Fruit fly (Drosophila melanogaster): Measurements from ENCODE around the gene Dref.

Gene Dref

DNA sequence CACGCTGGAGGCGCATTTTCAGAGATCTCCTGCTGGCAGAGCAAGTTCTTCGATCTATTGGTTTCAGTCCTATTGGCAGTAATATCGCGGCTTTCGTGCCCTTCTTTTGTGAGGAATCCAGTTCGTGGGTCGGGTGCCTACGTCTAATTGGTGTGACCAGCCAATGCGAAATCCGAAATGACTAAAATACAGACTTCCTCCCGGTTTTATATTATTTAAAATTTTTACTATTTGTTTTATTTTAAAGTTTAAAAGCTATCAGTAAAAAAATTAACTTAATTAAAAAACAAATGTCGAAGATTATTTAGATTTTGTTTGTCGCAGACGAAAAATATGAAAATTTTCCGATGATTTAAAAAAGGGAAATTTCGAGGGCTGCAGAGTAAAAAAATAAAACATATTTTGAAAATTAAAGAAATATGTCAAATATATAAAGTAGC lies 3.4 kb downstream of the Dref start, which contains the start of gene CG5850 (continued):
- no peak for TF ChIP-seq CG13123 (GFP tag; optimal IDR thresholded peaks at IDR 0.05)
- TF ChIP-seq cad (GFP tag; optimal IDR thresholded peaks at IDR 0.05), result no peak
- no peak for TF ChIP-seq CG3847 (GFP tag; IDR thresholded peaks at IDR 0.05)
- no peak for TF ChIP-seq bcd (GFP tag; optimal IDR thresholded peaks at IDR 0.05)
- no peak for TF ChIP-seq Opbp (GFP tag; IDR thresholded peaks at IDR 0.05; ENCODE audit: partially characterized antibody)
- TF ChIP-seq slou (GFP tag; optimal IDR thresholded peaks at IDR 0.05), result no peak
- TF ChIP-seq Nf-YA (GFP tag; IDR thresholded peaks at IDR 0.05), result no peak
- TF ChIP-seq Atf3 (GFP tag; optimal IDR thresholded peaks at IDR 0.05), result no peak
- TF ChIP-seq CG33213 (GFP tag; optimal IDR thresholded peaks at IDR 0.05), result no peak
- TF ChIP-seq run (tag; optimal IDR thresholded peaks at IDR 0.05), result no peak
- no peak for TF ChIP-seq CG14441 (GFP tag; IDR thresholded peaks at IDR 0.05)
- TF ChIP-seq repo (GFP tag; optimal IDR thresholded peaks at IDR 0.05), result no peak
- no peak for TF ChIP-seq slp2 (GFP tag; optimal IDR thresholded peaks at IDR 0.05)
- no peak for TF ChIP-seq CG8765 (GFP tag; IDR thresholded peaks at IDR 0.05)
- peak; percentile 52 for TF ChIP-seq CoRest (tag; optimal IDR thresholded peaks at IDR 0.05)
- no peak for TF ChIP-seq en (GFP tag; optimal IDR thresholded peaks at IDR 0.05)
- no peak for TF ChIP-seq CG3281 (GFP tag; optimal IDR thresholded peaks at IDR 0.05)
- TF ChIP-seq CG13894 (tag; optimal IDR thresholded peaks at IDR 0.05), result no peak
- no peak for TF ChIP-seq kni (GFP tag; optimal IDR thresholded peaks at IDR 0.05)
- no peak for TF ChIP-seq org-1 (GFP tag; optimal IDR thresholded peaks at IDR 0.05)
- TF ChIP-seq CG12219 (GFP tag; optimal IDR thresholded peaks at IDR 0.05), result no peak
- TF ChIP-seq CG11456 (GFP tag; IDR thresholded peaks at IDR 0.05), result no peak
- TF ChIP-seq rib (GFP tag; IDR thresholded peaks at IDR 0.05), result no peak
- TF ChIP-seq CG16863 (GFP tag; optimal IDR thresholded peaks at IDR 0.05), result no peak
- TF ChIP-seq tna (GFP tag; IDR thresholded peaks at IDR 0.05; ENCODE audit: partially characterized antibody), result no peak
- no peak for TF ChIP-seq hkb (optimal IDR thresholded peaks at IDR 0.05)
- peak; percentile 24; the same call in 1 of the 2 replicates for TF ChIP-seq hkb (GFP tag; IDR thresholded peaks at IDR 0.05)
- peak; percentile 43 for TF ChIP-seq Deaf1 (tag; optimal IDR thresholded peaks at IDR 0.05)
- TF ChIP-seq tup (GFP tag; optimal IDR thresholded peaks at IDR 0.05), result no peak
- TF ChIP-seq row (GFP tag; IDR thresholded peaks at IDR 0.05), result peak; percentile 71
- no peak for TF ChIP-seq CG11085 (GFP tag; IDR thresholded peaks at IDR 0.05)
- TF ChIP-seq gro (GFP tag; optimal IDR thresholded peaks at IDR 0.05), result no peak
- no peak for TF ChIP-seq Optix (GFP tag; IDR thresholded peaks at IDR 0.05)
- TF ChIP-seq hth (optimal IDR thresholded peaks at IDR 0.05), result no peak
- TF ChIP-seq fd64A (GFP tag; optimal IDR thresholded peaks at IDR 0.05), result no peak
- peak; percentile 27 for TF ChIP-seq CG2116 (GFP tag; optimal IDR thresholded peaks at IDR 0.05)
- no peak for TF ChIP-seq CG3726 (GFP tag; IDR thresholded peaks at IDR 0.05)
- no peak for TF ChIP-seq Atf-2 (GFP tag; optimal IDR thresholded peaks at IDR 0.05)
- TF ChIP-seq CG12744 (GFP tag; optimal IDR thresholded peaks at IDR 0.05), result no peak
- TF ChIP-seq CG16815 (GFP tag; optimal IDR thresholded peaks at IDR 0.05), result no peak
- no peak for TF ChIP-seq maf-S (GFP tag; optimal IDR thresholded peaks at IDR 0.05)
- TF ChIP-seq CG6254 (GFP tag; optimal IDR thresholded peaks at IDR 0.05), result no peak
- TF ChIP-seq CG4820 (GFP tag; optimal IDR thresholded peaks at IDR 0.05), result no peak
- TF ChIP-seq CG7928 (GFP tag; optimal IDR thresholded peaks at IDR 0.05), result peak; percentile 85
- TF ChIP-seq CG3407 (GFP tag; optimal IDR thresholded peaks at IDR 0.05), result no peak
- no peak for TF ChIP-seq Fer2 (tag; optimal IDR thresholded peaks at IDR 0.05)
- peak; percentile 51 for TF ChIP-seq CG12659 (GFP tag; optimal IDR thresholded peaks at IDR 0.05)
- TF ChIP-seq Ssrp (tag; optimal IDR thresholded peaks at IDR 0.05), result no peak
- no peak for TF ChIP-seq CG9876 (GFP tag; optimal IDR thresholded peaks at IDR 0.05)
- TF ChIP-seq B-H1 (GFP tag; IDR thresholded peaks at IDR 0.05), result no peak
- no peak for TF ChIP-seq CG1792 (GFP tag; optimal IDR thresholded peaks at IDR 0.05)
- no peak for TF ChIP-seq gce (GFP tag; IDR thresholded peaks at IDR 0.05)
- TF ChIP-seq emc (GFP tag; optimal IDR thresholded peaks at IDR 0.05), result no peak

Data from whole organism, embryonic.